Worm (Caenorhabditis elegans) whole organism, L2 larva: Measurements from ENCODE around the gene chat-1.

ENCODE experiments used
- R02D3.7 ChIP-seq: fragments of 150-350 bp; optimal IDR thresholded peaks from 2 replicates; lab custom pipeline; 2014; ENCODE audit warnings: missing biosample characterization, missing genetic modification characterization
- ama-1 ChIP-seq: fragments of 150-350 bp; optimal IDR thresholded peaks from 2 replicates; lab custom pipeline; 2018; ENCODE audit warnings: inconsistent platforms
- egl-27 ChIP-seq: sonication (generic microtip); optimal IDR thresholded peaks from 3 replicates; lab custom pipeline; 2017; ENCODE audit warnings: missing biosample characterization, missing genetic modification reagents, missing genetic modification characterization
- elt-3 ChIP-seq: sonication (generic microtip); optimal IDR thresholded peaks from 2 replicates; lab custom pipeline; 2017; ENCODE audit warnings: missing biosample characterization, missing genetic modification characterization
- nhr-11 ChIP-seq: fragments of 150-350 bp; optimal IDR thresholded peaks from 2 replicates; lab custom pipeline; 2014; ENCODE audit warnings: missing biosample characterization, missing genetic modification characterization

DNA sequence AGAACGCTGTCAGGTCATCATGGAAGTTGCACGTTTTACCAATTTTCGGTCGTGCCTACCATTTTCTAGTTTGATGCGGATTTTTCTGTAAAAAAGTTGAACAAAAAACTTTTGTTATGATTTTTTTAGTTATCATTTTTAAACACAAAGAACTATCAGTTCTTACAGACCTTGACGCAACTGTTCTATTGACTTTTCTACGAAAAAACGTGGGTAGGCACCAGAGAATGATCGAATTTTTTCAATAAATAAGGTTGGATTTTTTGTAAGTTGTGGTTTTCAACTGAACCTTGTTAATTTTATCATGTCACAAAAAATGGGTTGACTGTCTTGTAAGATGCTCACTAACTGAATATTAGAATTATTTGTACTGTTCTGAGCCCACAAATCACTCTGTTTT lies 31.5 kb downstream of the chat-1 start:
- no peak for TF ChIP-seq ama-1 (lab: Kevin White, UChicago)
- TF ChIP-seq R02D3.7 (tag; lab: Kevin White, UChicago), result no peak
- TF ChIP-seq egl-27, result no peak
- no peak for TF ChIP-seq nhr-11
- no peak for TF ChIP-seq elt-3 (tag; lab: Kevin White, UChicago)
